Fruit fly (Drosophila melanogaster) whole organism, embryonic: ENCODE results near the gene CG15539.
A peak's percentile ranks its signal among the peaks of the same experiment; 100 is the strongest.

Experiments
- Asciz ChIP-seq: fragments of 200-800 bp; sonication (Bioruptor generic); optimal IDR thresholded peaks from 2 replicates; lab custom pipeline; 2017; ENCODE audit warnings: missing biosample characterization, mild to moderate bottlenecking, missing genetic modification characterization, missing genetic modification reagents
- B-H1 ChIP-seq: fragments of 200-800 bp; sonication (Bioruptor generic); IDR thresholded peaks from 3 replicates; pipeline ENCODE4 v1.3.6; 2022; ENCODE audit warnings: missing biosample characterization, missing genetic modification characterization
- Bteb2 ChIP-seq: fragments of 200-800 bp; sonication (Bioruptor generic); optimal IDR thresholded peaks from 2 replicates; lab custom pipeline; 2016; ENCODE audit warnings: missing biosample characterization, missing genetic modification characterization
- CG1024 ChIP-seq: fragments of 200-800 bp; sonication (Bioruptor generic); IDR thresholded peaks from 2 replicates; pipeline ENCODE4 v1.3.6; 2022; ENCODE audit warnings: missing biosample characterization, missing genetic modification characterization
- CG10321 ChIP-seq: fragments of 200-800 bp; sonication (Bioruptor generic); IDR thresholded peaks from 2 replicates; pipeline ENCODE4 v1.3.6; 2022; ENCODE audit warnings: missing biosample characterization, missing genetic modification characterization
- CG10462 ChIP-seq: fragments of 200-800 bp; sonication (Bioruptor generic); optimal IDR thresholded peaks from 2 replicates; lab custom pipeline; 2016; ENCODE audit warnings: missing biosample characterization, missing genetic modification characterization
- CG11695 ChIP-seq: fragments of 200-800 bp; sonication (Bioruptor generic); IDR thresholded peaks from 3 replicates; pipeline ENCODE4 v1.3.6; 2022; ENCODE audit warnings: missing biosample characterization, missing genetic modification characterization
- CG12236 ChIP-seq: fragments of 200-800 bp; sonication (Bioruptor generic); optimal IDR thresholded peaks from 2 replicates; lab custom pipeline; 2016; ENCODE audit warnings: missing biosample characterization, missing genetic modification characterization
- CG12744 ChIP-seq: fragments of 200-800 bp; sonication (Bioruptor generic); optimal IDR thresholded peaks from 2 replicates; lab custom pipeline; 2016; ENCODE audit warnings: missing biosample characterization, missing genetic modification characterization
- CG17612 ChIP-seq: fragments of 200-800 bp; sonication (Bioruptor generic); IDR thresholded peaks from 2 replicates; pipeline ENCODE4 v1.3.6; 2022; ENCODE audit warnings: missing biosample characterization, missing genetic modification characterization
- CG3065 ChIP-seq: fragments of 200-800 bp; sonication (Bioruptor generic); optimal IDR thresholded peaks from 2 replicates; lab custom pipeline; 2016; ENCODE audit warnings: missing biosample characterization, missing genetic modification characterization
- CG31224 ChIP-seq: fragments of 200-800 bp; sonication (Bioruptor generic); IDR thresholded peaks from 2 replicates; pipeline ENCODE4 v1.3.6; 2022; ENCODE audit warnings: missing biosample characterization, missing genetic modification characterization
- CG31365 ChIP-seq: fragments of 200-800 bp; sonication (Bioruptor generic); optimal IDR thresholded peaks from 2 replicates; lab custom pipeline; 2018; ENCODE audit warnings: missing biosample characterization, mild to moderate bottlenecking, missing genetic modification characterization
- CG31388 ChIP-seq: fragments of 200-800 bp; sonication (Bioruptor generic); optimal IDR thresholded peaks from 2 replicates; lab custom pipeline; 2016; ENCODE audit warnings: missing biosample characterization, missing genetic modification characterization
- CG3407 ChIP-seq: fragments of 200-800 bp; sonication (Bioruptor generic); optimal IDR thresholded peaks from 2 replicates; lab custom pipeline; 2018; ENCODE audit warnings: missing biosample characterization, mild to moderate bottlenecking, missing genetic modification characterization
- CG4854 ChIP-seq: fragments of 200-800 bp; sonication (Bioruptor generic); optimal IDR thresholded peaks from 2 replicates; lab custom pipeline; 2016; ENCODE audit warnings: missing biosample characterization, missing genetic modification characterization, inconsistent platforms
- CG5245 ChIP-seq: fragments of 200-800 bp; sonication (Bioruptor generic); optimal IDR thresholded peaks from 3 replicates; lab custom pipeline; 2016; ENCODE audit warnings: missing biosample characterization, missing genetic modification characterization
- CG6272 ChIP-seq: fragments of 200-800 bp; sonication (Bioruptor generic); IDR thresholded peaks from 2 replicates; pipeline ENCODE4 v1.3.6; 2022; ENCODE audit warnings: missing biosample characterization, missing genetic modification characterization
- CG7372 ChIP-seq: fragments of 200-800 bp; sonication (Bioruptor generic); IDR thresholded peaks from 2 replicates; pipeline ENCODE4 v1.3.6; 2022; ENCODE audit warnings: missing biosample characterization, missing genetic modification characterization
- CG7987 ChIP-seq: fragments of 200-800 bp; sonication (Bioruptor generic); optimal IDR thresholded peaks from 2 replicates; lab custom pipeline; 2018; ENCODE audit warnings: missing biosample characterization, mild to moderate bottlenecking, missing genetic modification characterization, moderate library complexity
- CG8388 ChIP-seq: fragments of 200-800 bp; sonication (Bioruptor generic); optimal IDR thresholded peaks from 2 replicates; lab custom pipeline; 2019; ENCODE audit warnings: missing biosample characterization, mild to moderate bottlenecking, missing genetic modification characterization, moderate library complexity
- CoRest ChIP-seq: fragments of 200-800 bp; sonication (Bioruptor generic); optimal IDR thresholded peaks from 3 replicates; lab custom pipeline; 2018; ENCODE audit warnings: missing biosample characterization, mild to moderate bottlenecking, missing genetic modification characterization, moderate library complexity
- Doc2 ChIP-seq: fragments of 200-800 bp; sonication (Bioruptor generic); IDR thresholded peaks from 2 replicates; pipeline ENCODE4 v1.3.6; 2022; ENCODE audit warnings: missing biosample characterization, missing genetic modification characterization
- HLH54F ChIP-seq: fragments of 200-800 bp; sonication (Bioruptor generic); optimal IDR thresholded peaks from 3 replicates; lab custom pipeline; 2016; ENCODE audit warnings: missing biosample characterization, missing genetic modification characterization
- HLHmδ ChIP-seq: fragments of 200-800 bp; sonication (Bioruptor generic); optimal IDR thresholded peaks from 2 replicates; lab custom pipeline; 2018; ENCODE audit warnings: missing biosample characterization, mild to moderate bottlenecking, missing genetic modification characterization, moderate library complexity
- Hand ChIP-seq: fragments of 200-800 bp; sonication (Bioruptor generic); optimal IDR thresholded peaks from 2 replicates; lab custom pipeline; 2017; ENCODE audit warnings: mild to moderate bottlenecking, missing biosample characterization, missing genetic modification reagents, missing genetic modification characterization
- HmgD ChIP-seq: fragments of 200-800 bp; sonication (Bioruptor generic); optimal IDR thresholded peaks from 3 replicates; lab custom pipeline; 2016; ENCODE audit warnings: missing biosample characterization, missing genetic modification characterization
- Hr51 ChIP-seq, 2 experiments: fragments of 200-800 bp; sonication (Bioruptor generic); optimal IDR thresholded peaks; 2 replicates in 1 of 2; 3 replicates in 1 of 2; lab custom pipeline; 2016 to 2018; ENCODE audit warnings: missing biosample characterization in 2 of 2, missing genetic modification characterization in 2 of 2, mild to moderate bottlenecking in 1 of 2, moderate library complexity in 1 of 2
- Nf-YC ChIP-seq: fragments of 200-800 bp; optimal IDR thresholded peaks from 3 replicates; lab custom pipeline; 2019; ENCODE audit warnings: missing biosample characterization, mild to moderate bottlenecking, missing genetic modification characterization, moderate library complexity
- Side ChIP-seq: fragments of 200-800 bp; sonication (Bioruptor generic); optimal IDR thresholded peaks from 2 replicates; lab custom pipeline; 2016; ENCODE audit warnings: missing biosample characterization, missing genetic modification characterization
- Sin3A ChIP-seq: fragments of >200 bp; optimal IDR thresholded peaks from 2 replicates; lab custom pipeline; 2018
- Spps ChIP-seq: fragments of 200-800 bp; sonication (Bioruptor generic); optimal IDR thresholded peaks from 2 replicates; lab custom pipeline; 2018; ENCODE audit warnings: missing biosample characterization, mild to moderate bottlenecking, missing genetic modification characterization
- Stat92E ChIP-seq, 3 experiments: fragments of >200 bp in 2 of 3; fragments of 200-800 bp in 1 of 3; sonication (Bioruptor generic) in 1 of 3; optimal IDR thresholded peaks; 2 replicates each; lab custom pipeline; 2017 to 2019; ENCODE audit warnings: missing biosample characterization in 3 of 3, missing genetic modification characterization in 3 of 3, mild to moderate bottlenecking in 1 of 3, moderate library complexity in 1 of 3
- Usf ChIP-seq: fragments of 200-800 bp; sonication (Bioruptor generic); optimal IDR thresholded peaks from 2 replicates; lab custom pipeline; 2017; ENCODE audit warnings: missing genotype, missing biosample characterization, missing genetic modification characterization
- YL-1 ChIP-seq: fragments of 200-800 bp; sonication (Bioruptor generic); optimal IDR thresholded peaks from 3 replicates; lab custom pipeline; 2017; ENCODE audit warnings: missing biosample characterization, mild to moderate bottlenecking, missing genetic modification characterization
- ato ChIP-seq: fragments of 200-800 bp; sonication (Bioruptor generic); IDR thresholded peaks from 2 replicates; pipeline ENCODE4 v1.3.6; 2022; ENCODE audit warnings: missing biosample characterization, missing genetic modification characterization; ENCODE audit not compliant: partially characterized antibody
- chn ChIP-seq: fragments of 200-800 bp; sonication (Bioruptor generic); optimal IDR thresholded peaks from 2 replicates; lab custom pipeline; 2016; ENCODE audit warnings: missing biosample characterization, missing genetic modification characterization
- emc ChIP-seq: fragments of 200-800 bp; sonication (Bioruptor generic); optimal IDR thresholded peaks from 2 replicates; lab custom pipeline; 2016; ENCODE audit warnings: missing biosample characterization, missing genetic modification characterization
- gce ChIP-seq: fragments of 200-800 bp; sonication (Bioruptor generic); IDR thresholded peaks from 3 replicates; pipeline ENCODE4 v1.3.6; 2022; ENCODE audit warnings: missing biosample characterization, missing genetic modification characterization
- gfzf ChIP-seq: fragments of 200-800 bp; sonication (Bioruptor generic); optimal IDR thresholded peaks from 2 replicates; lab custom pipeline; 2016; ENCODE audit warnings: missing biosample characterization, mild to moderate bottlenecking, missing genetic modification characterization, moderate library complexity
- gt ChIP-seq: fragments of 200-800 bp; sonication (Bioruptor generic); IDR thresholded peaks from 2 replicates; pipeline ENCODE4 v1.3.6; 2022; ENCODE audit warnings: missing biosample characterization, missing genetic modification characterization
- ham ChIP-seq: fragments of 200-800 bp; sonication (Bioruptor generic); IDR thresholded peaks from 2 replicates; pipeline ENCODE4 v1.3.6; 2022; ENCODE audit warnings: missing biosample characterization, missing genetic modification characterization
- jing ChIP-seq: fragments of 200-800 bp; sonication (Bioruptor generic); optimal IDR thresholded peaks from 2 replicates; lab custom pipeline; 2018; ENCODE audit warnings: missing biosample characterization, mild to moderate bottlenecking, missing genetic modification characterization
- mam ChIP-seq: fragments of 200-800 bp; sonication (Bioruptor generic); optimal IDR thresholded peaks from 3 replicates; lab custom pipeline; 2016; ENCODE audit warnings: missing biosample characterization, missing genetic modification characterization
- mld ChIP-seq: fragments of 200-800 bp; sonication (Bioruptor generic); IDR thresholded peaks from 3 replicates; pipeline ENCODE4 v1.3.6; 2022; ENCODE audit warnings: missing biosample characterization, missing genetic modification characterization; ENCODE audit not compliant: partially characterized antibody
- nmo ChIP-seq: fragments of 200-800 bp; sonication (Bioruptor generic); optimal IDR thresholded peaks from 2 replicates; lab custom pipeline; 2018; ENCODE audit warnings: missing biosample characterization, mild to moderate bottlenecking, missing genetic modification characterization, moderate library complexity
- nom ChIP-seq: fragments of 200-800 bp; sonication (Bioruptor generic); optimal IDR thresholded peaks from 2 replicates; lab custom pipeline; 2017; ENCODE audit warnings: missing biosample characterization, missing genetic modification characterization, mild to moderate bottlenecking, moderate library complexity, missing genetic modification reagents
- pfk ChIP-seq: fragments of 200-800 bp; sonication (Bioruptor generic); optimal IDR thresholded peaks from 2 replicates; lab custom pipeline; 2018; ENCODE audit warnings: missing biosample characterization, mild to moderate bottlenecking, missing genetic modification characterization, moderate library complexity
- sob ChIP-seq: fragments of 200-800 bp; sonication (Bioruptor generic); IDR thresholded peaks from 2 replicates; pipeline ENCODE4 v1.3.6; 2022; ENCODE audit warnings: missing biosample characterization, missing genetic modification characterization
- tio ChIP-seq: fragments of 200-800 bp; sonication (Bioruptor generic); optimal IDR thresholded peaks from 2 replicates; lab custom pipeline; 2017; ENCODE audit warnings: missing biosample characterization, missing genetic modification characterization, inconsistent platforms
- tna ChIP-seq: fragments of 200-800 bp; sonication (Bioruptor generic); IDR thresholded peaks from 2 replicates; pipeline ENCODE4 v1.3.6; 2022; ENCODE audit warnings: missing biosample characterization, missing genetic modification characterization; ENCODE audit not compliant: partially characterized antibody

Gene CG15539

dm6 chr3R:30526799-30527465 is 21.1 kb downstream of the CG15539 start, which contains the start of gene jdp (continued):
- TF ChIP-seq tna (GFP tag; lab: Robert Waterston, UW) (peak; percentile 31; the same call in 1 of the 2 replicates), Spps (tag; lab: Kevin White, UChicago) (no peak), YL-1 (GFP tag; lab: Kevin White, UChicago) (no peak), CG4854 (GFP tag; lab: Kevin White, UChicago) (no peak), CG12744 (no peak), Sin3A (lab: Kevin White, UChicago) (no peak), mld (GFP tag; lab: Robert Waterston, UW) (no peak), Stat92E (GFP tag; optimal IDR thresholded peaks at IDR 0.05; lab: Kevin White, UChicago) (no peak), pfk (GFP tag; lab: Kevin White, UChicago) (no peak), HLH54F (GFP tag; lab: Kevin White, UChicago) (no peak), tio (GFP tag; lab: Kevin White, UChicago) (no peak), CG10321 (GFP tag; lab: Robert Waterston, UW) (no peak), mam (GFP tag; lab: Kevin White, UChicago) (no peak), CG12236 (GFP tag; lab: Kevin White, UChicago) (no peak), CG7372 (GFP tag; lab: Robert Waterston, UW) (no peak), Bteb2 (GFP tag; lab: Kevin White, UChicago) (no peak), CG31224 (GFP tag; lab: Robert Waterston, UW) (no peak), Usf (GFP tag; lab: Kevin White, UChicago) (no peak), CG17612 (GFP tag; lab: Robert Waterston, UW) (no peak), Nf-YC (peak; percentile 65), nom (GFP tag; lab: Kevin White, UChicago) (peak; percentile 41), gfzf (GFP tag; lab: Kevin White, UChicago) (no peak), HmgD (GFP tag; lab: Kevin White, UChicago) (no peak), CG1024 (GFP tag; lab: Robert Waterston, UW) (no peak), CG3065 (GFP tag; lab: Kevin White, UChicago) (no peak), CG3407 (GFP tag; lab: Kevin White, UChicago) (no peak), Asciz (GFP tag; lab: Kevin White, UChicago) (no peak), CG7987 (GFP tag; lab: Kevin White, UChicago) (no peak), emc (no peak), ato (GFP tag; lab: Robert Waterston, UW) (no peak), CG5245 (GFP tag; lab: Kevin White, UChicago) (no peak), Side (GFP tag; lab: Kevin White, UChicago) (no peak), jing (GFP tag; lab: Kevin White, UChicago) (no peak), CG10462 (GFP tag; lab: Kevin White, UChicago) (no peak), CG31365 (no peak), Doc2 (GFP tag; lab: Robert Waterston, UW) (no peak), chn (GFP tag; lab: Kevin White, UChicago) (no peak), Hand (GFP tag; lab: Kevin White, UChicago) (peak; percentile 6), CoRest (tag; lab: Kevin White, UChicago) (no peak), sob (no peak), ham (no peak), nmo (GFP tag; lab: Kevin White, UChicago) (no peak), CG11695 (GFP tag; lab: Robert Waterston, UW) (no peak), HLHmδ (GFP tag; lab: Kevin White, UChicago) (no peak), CG8388 (GFP tag; lab: Kevin White, UChicago) (no peak), B-H1 (GFP tag; lab: Robert Waterston, UW) (no peak), gt (no peak), CG6272 (GFP tag; lab: Robert Waterston, UW) (no peak), gce (GFP tag; lab: Robert Waterston, UW) (no peak), CG31388 (GFP tag; lab: Kevin White, UChicago) (no peak), Hr51 (GFP tag; optimal IDR thresholded peaks at IDR 0.05; lab: Kevin White, UChicago) (no peak)
